Worm (Caenorhabditis elegans): ENCODE measurements around the gene T06D8.2.

T06D8.2 gene

DNA sequence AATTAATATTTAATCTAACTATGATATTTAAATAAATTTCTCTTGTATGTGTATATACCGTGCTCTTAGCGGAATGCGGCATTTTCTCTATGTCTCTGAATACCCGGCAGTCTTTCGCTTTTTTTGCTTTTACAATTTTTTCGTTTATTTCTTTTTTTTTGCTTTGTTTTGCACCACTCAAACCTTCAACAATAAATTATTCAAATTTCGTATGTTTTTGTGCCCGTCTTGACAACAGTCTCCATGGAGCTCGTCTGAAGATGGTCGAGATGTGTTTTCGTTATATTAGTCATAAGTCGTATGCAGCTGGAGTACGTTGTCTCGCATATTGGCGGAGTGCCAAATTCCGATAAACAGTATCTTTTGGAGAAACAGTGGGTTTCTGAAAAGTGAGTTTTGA, at the start of gene T06D8.2:
Gene T06D8.2, plus strand, starts transcription at position 301 of the 400 bp plus-strand sequence.
- TF ChIP-seq ets-7 (tag; optimal IDR thresholded peaks at IDR 0.05), result no peak
- TF ChIP-seq pes-1 (GFP tag; IDR thresholded peaks at IDR 0.05), result no peak
- no peak for TF ChIP-seq hnd-1 (tag; optimal IDR thresholded peaks at IDR 0.05)
- TF ChIP-seq hmg-4 (GFP tag; optimal IDR thresholded peaks at IDR 0.05), result no peak
- TF ChIP-seq B0310.2 (tag; optimal IDR thresholded peaks at IDR 0.05), result no peak
- TF ChIP-seq tbx-11 (GFP tag; IDR thresholded peaks at IDR 0.05), result no peak
- no peak for TF ChIP-seq scrt-1 (GFP tag; IDR thresholded peaks at IDR 0.05)
- TF ChIP-seq ama-1 (optimal IDR thresholded peaks at IDR 0.05), result no peak
- TF ChIP-seq tbx-37 (GFP tag; conservative IDR thresholded peaks at IDR 0.05), result no peak
- no peak for TF ChIP-seq aly-1 (tag; optimal IDR thresholded peaks at IDR 0.05)
- TF ChIP-seq flt-1 (GFP tag; IDR thresholded peaks at IDR 0.05), result no peak
- TF ChIP-seq ceh-36 (tag; optimal IDR thresholded peaks at IDR 0.05), result no peak
- TF ChIP-seq hmbx-1 (tag; optimal IDR thresholded peaks at IDR 0.05), result no peak

ce11 chrII:11177376-11177775, 49.1 kb upstream of the T06D8.2 start, which contains the start of gene F37H8.6:
TSS of gene F37H8.6 (minus strand) at chrII:11177476.
- no peak for TF ChIP-seq pes-1 (GFP tag; IDR thresholded peaks at IDR 0.05)

DNA sequence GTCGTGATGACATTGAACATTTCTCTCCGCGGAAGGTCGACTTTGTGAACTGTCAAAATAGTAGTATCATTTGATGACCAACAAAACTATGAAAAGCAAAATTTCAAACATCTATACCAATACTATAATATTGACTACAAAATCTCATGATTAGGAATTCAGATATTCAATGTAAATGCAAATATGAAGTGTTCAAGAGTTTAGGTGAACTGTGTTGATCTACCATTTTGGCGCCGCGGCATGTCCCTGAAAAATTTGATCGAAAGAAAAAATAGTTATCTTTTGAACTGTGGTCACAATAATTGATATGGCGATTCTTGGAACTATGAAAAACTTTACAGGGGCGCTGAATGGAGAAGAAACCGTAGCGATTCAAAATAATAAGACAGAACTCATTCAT, 47.7 kb upstream of the T06D8.2 start:
- no peak for TF ChIP-seq ceh-13 (GFP tag; optimal IDR thresholded peaks at IDR 0.05)
- no peak for TF ChIP-seq hmg-4 (GFP tag; optimal IDR thresholded peaks at IDR 0.05)
- no peak for TF ChIP-seq ceh-36 (tag; optimal IDR thresholded peaks at IDR 0.05)
- no peak for TF ChIP-seq ama-1 (optimal IDR thresholded peaks at IDR 0.05)
- no peak for TF ChIP-seq B0310.2 (tag; optimal IDR thresholded peaks at IDR 0.05)
- TF ChIP-seq aly-1 (tag; optimal IDR thresholded peaks at IDR 0.05), result no peak
- TF ChIP-seq pes-1 (GFP tag; IDR thresholded peaks at IDR 0.05), result no peak
- no peak for TF ChIP-seq tbx-11 (GFP tag; IDR thresholded peaks at IDR 0.05)
- TF ChIP-seq ets-7 (tag; optimal IDR thresholded peaks at IDR 0.05), result no peak
- no peak for TF ChIP-seq F13C5.2 (tag; optimal IDR thresholded peaks at IDR 0.05)
- TF ChIP-seq sea-1 (GFP tag; conservative IDR thresholded peaks at IDR 0.05), result no peak
- TF ChIP-seq tbx-37 (GFP tag; conservative IDR thresholded peaks at IDR 0.05), result no peak
- TF ChIP-seq flt-1 (GFP tag; IDR thresholded peaks at IDR 0.05), result no peak
- no peak for TF ChIP-seq hmbx-1 (tag; optimal IDR thresholded peaks at IDR 0.05)
- no peak for TF ChIP-seq scrt-1 (GFP tag; IDR thresholded peaks at IDR 0.05)
- no peak for TF ChIP-seq tra-4 (tag; optimal IDR thresholded peaks at IDR 0.05)
- no peak for TF ChIP-seq hnd-1 (tag; optimal IDR thresholded peaks at IDR 0.05)

ce11 chrII:11181250-11181704, 45.2 kb upstream of the T06D8.2 start, which contains the start of gene bigr-1:
TSS of gene bigr-1 (plus strand) at chrII:11181654.
- TF ChIP-seq flt-1 (GFP tag; IDR thresholded peaks at IDR 0.05), result no peak
- no peak for TF ChIP-seq hmbx-1 (tag; optimal IDR thresholded peaks at IDR 0.05)
- TF ChIP-seq F13C5.2 (tag; optimal IDR thresholded peaks at IDR 0.05), result no peak
- TF ChIP-seq ets-7 (tag; optimal IDR thresholded peaks at IDR 0.05), result no peak
- TF ChIP-seq ceh-13 (GFP tag; optimal IDR thresholded peaks at IDR 0.05), result no peak
- no peak for TF ChIP-seq tbx-37 (GFP tag; conservative IDR thresholded peaks at IDR 0.05)
- no peak for TF ChIP-seq hnd-1 (tag; optimal IDR thresholded peaks at IDR 0.05)
- no peak for TF ChIP-seq scrt-1 (GFP tag; IDR thresholded peaks at IDR 0.05)
- TF ChIP-seq tbx-11 (GFP tag; IDR thresholded peaks at IDR 0.05), result no peak
- no peak for TF ChIP-seq ama-1 (optimal IDR thresholded peaks at IDR 0.05)
- TF ChIP-seq B0310.2 (tag; optimal IDR thresholded peaks at IDR 0.05), result no peak
- no peak for TF ChIP-seq aly-1 (tag; optimal IDR thresholded peaks at IDR 0.05)
- TF ChIP-seq tra-4 (tag; optimal IDR thresholded peaks at IDR 0.05), result no peak

ce11 chrII:11184757-11185341, 41.6 kb upstream of the T06D8.2 start, which contains the start of gene lir-3:
TSS of gene lir-3 (minus strand) at chrII:11184807.
- no peak for TF ChIP-seq tbx-37 (GFP tag; conservative IDR thresholded peaks at IDR 0.05)
- no peak for TF ChIP-seq ceh-36 (tag; optimal IDR thresholded peaks at IDR 0.05)
- peak; percentile 44 for TF ChIP-seq F13C5.2 (tag; optimal IDR thresholded peaks at IDR 0.05)
- no peak for TF ChIP-seq scrt-1 (GFP tag; IDR thresholded peaks at IDR 0.05)
- no peak for TF ChIP-seq sea-1 (GFP tag; conservative IDR thresholded peaks at IDR 0.05)
- no peak for TF ChIP-seq ceh-13 (GFP tag; optimal IDR thresholded peaks at IDR 0.05)
- peak; percentile 65 for TF ChIP-seq hmg-4 (GFP tag; optimal IDR thresholded peaks at IDR 0.05)

- TF ChIP-seq tbx-37 (GFP tag; conservative IDR thresholded peaks at IDR 0.05) (no peak), hmg-4 (GFP tag; optimal IDR thresholded peaks at IDR 0.05) (no peak), tbx-11 (GFP tag; IDR thresholded peaks at IDR 0.05) (no peak), hnd-1 (tag; optimal IDR thresholded peaks at IDR 0.05) (no peak), aly-1 (tag; optimal IDR thresholded peaks at IDR 0.05) (no peak), ceh-36 (tag; optimal IDR thresholded peaks at IDR 0.05) (no peak), pes-1 (GFP tag; IDR thresholded peaks at IDR 0.05) (no peak), B0310.2 (tag; optimal IDR thresholded peaks at IDR 0.05) (no peak), F13C5.2 (tag; optimal IDR thresholded peaks at IDR 0.05) (no peak), tra-4 (tag; optimal IDR thresholded peaks at IDR 0.05) (no peak), ama-1 (optimal IDR thresholded peaks at IDR 0.05) (no peak), flt-1 (GFP tag; IDR thresholded peaks at IDR 0.05) (no peak), scrt-1 (GFP tag; IDR thresholded peaks at IDR 0.05) (no peak)
These were observed 40.8 kb upstream of the T06D8.2 start, which contains the start of gene sfxn-1.2 for ce11 chrII:11185728-11186127. TSS of gene sfxn-1.2 (plus strand) at chrII:11186028.

- TF ChIP-seq hnd-1 (tag; optimal IDR thresholded peaks at IDR 0.05) (no peak), F13C5.2 (tag; optimal IDR thresholded peaks at IDR 0.05) (no peak), tra-4 (tag; optimal IDR thresholded peaks at IDR 0.05) (no peak), aly-1 (tag; optimal IDR thresholded peaks at IDR 0.05) (no peak), hmg-4 (GFP tag; optimal IDR thresholded peaks at IDR 0.05) (no peak), ets-7 (tag; optimal IDR thresholded peaks at IDR 0.05) (no peak), tbx-37 (GFP tag; conservative IDR thresholded peaks at IDR 0.05) (no peak), scrt-1 (GFP tag; IDR thresholded peaks at IDR 0.05) (no peak), sea-1 (GFP tag; conservative IDR thresholded peaks at IDR 0.05) (no peak), ceh-36 (tag; optimal IDR thresholded peaks at IDR 0.05) (no peak), hmbx-1 (tag; optimal IDR thresholded peaks at IDR 0.05) (no peak), pes-1 (GFP tag; IDR thresholded peaks at IDR 0.05) (no peak), ama-1 (optimal IDR thresholded peaks at IDR 0.05) (no peak)
These were observed 38.5 kb upstream of the T06D8.2 start, which contains the start of gene F37H8.5 for ce11 chrII:11188026-11188425. TSS of gene F37H8.5 (plus strand) at chrII:11188206.

Data from whole organism, early embryonic.